Worm (Caenorhabditis elegans): ENCODE measurements around the gene F58F9.4.
A peak's percentile ranks its signal among the peaks of the same experiment; 100 is the strongest.

The F58F9.4 gene

ce11 chrIV:6258967-6259366 is 28.1 kb downstream of the F58F9.4 start:
- TF ChIP-seq nhr-48 (tag; optimal IDR thresholded peaks at IDR 0.05) (no peak), unc-62 (GFP tag; optimal IDR thresholded peaks at IDR 0.05 in 1 of 2) (peak in 1 of 2 experiments; percentile 90), unc-62 (tag; optimal IDR thresholded peaks at IDR 0.05) (no peak)

DNA sequence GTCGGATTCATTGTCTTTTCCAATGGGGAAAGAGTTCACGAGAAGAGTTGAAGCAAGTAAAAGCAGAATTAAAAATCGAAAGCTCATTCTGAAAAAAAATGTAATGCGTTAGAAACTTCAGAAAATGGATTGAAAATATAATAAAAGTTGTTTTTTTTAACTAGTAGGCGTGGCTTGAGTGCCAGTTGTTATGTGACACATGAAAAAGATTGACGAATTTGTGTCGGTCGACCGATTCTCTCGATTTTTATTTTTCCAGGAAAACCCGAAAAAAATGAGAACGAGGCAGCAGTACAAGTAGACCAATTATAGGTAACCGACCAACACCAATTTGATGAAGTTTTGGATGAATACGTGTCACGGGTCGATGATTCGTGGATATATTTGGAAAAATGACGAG is 28.9 kb downstream of the F58F9.4 start, which contains the start of gene nlp-16:
Gene nlp-16 (minus strand): TSS at position 101 of the 400 bp plus-strand sequence.
- no peak for TF ChIP-seq ceh-28 (tag; optimal IDR thresholded peaks at IDR 0.05)
- TF ChIP-seq ZK337.2 (GFP tag; IDR thresholded peaks at IDR 0.05): no peak

DNA sequence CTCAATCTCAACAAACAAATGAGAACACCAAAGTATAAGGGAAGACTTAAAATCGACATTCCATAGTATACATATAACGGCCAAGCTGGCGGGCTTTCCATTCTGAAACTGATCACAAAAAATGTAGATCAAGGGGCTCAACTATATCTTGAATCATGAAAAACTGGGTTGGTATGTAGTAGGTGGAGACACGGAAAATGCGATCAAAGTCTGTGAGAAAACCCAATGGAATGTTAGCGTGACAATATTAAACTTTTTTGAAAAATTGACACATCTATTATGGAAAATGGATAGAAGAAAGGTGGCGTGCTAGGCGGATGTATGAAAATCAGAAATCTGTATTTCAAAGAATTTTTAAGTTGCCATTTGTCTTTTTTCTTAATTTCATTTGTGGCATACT is 32.4 kb downstream of the F58F9.4 start, which contains the start of gene srv-28:
Gene srv-28 (minus strand): TSS at position 101 of the 400 bp plus-strand sequence.
- TF ChIP-seq aha-1 (tag) (peak; percentile 7), nhr-6 (tag; optimal IDR thresholded peaks at IDR 0.05) (no peak), Y105C5A.15 (GFP tag; IDR thresholded peaks at IDR 0.05) (no peak), nhr-42 (GFP tag; IDR thresholded peaks at IDR 0.05) (no peak), Y75B8A.6 (GFP tag; IDR thresholded peaks at IDR 0.05) (no peak), R02D3.7 (tag; optimal IDR thresholded peaks at IDR 0.05) (no peak), unc-62 (GFP tag; optimal IDR thresholded peaks at IDR 0.05 in 1 of 2) (peak in 1 of 2 experiments; percentile 33), unc-62 (tag; optimal IDR thresholded peaks at IDR 0.05) (no peak), attf-4 (tag; optimal IDR thresholded peaks at IDR 0.05) (no peak), madf-5 (GFP tag; IDR thresholded peaks at IDR 0.05) (no peak), mxl-3 (GFP tag; optimal IDR thresholded peaks at IDR 0.05) (no peak), sdz-12 (GFP tag; optimal IDR thresholded peaks at IDR 0.05) (no peak), zip-2 (tag; optimal IDR thresholded peaks at IDR 0.05) (no peak), pqm-1 (tag; optimal IDR thresholded peaks at IDR 0.05) (no peak), rbr-2 (tag; optimal IDR thresholded peaks at IDR 0.05) (no peak)

- TF ChIP-seq arid-1 (GFP tag; conservative IDR thresholded peaks at IDR 0.05): no peak
- TF ChIP-seq unc-130 (GFP tag; optimal IDR thresholded peaks at IDR 0.05): no peak
- TF ChIP-seq gei-8 (GFP tag; optimal IDR thresholded peaks at IDR 0.05): no peak
- TF ChIP-seq ceh-20 (GFP tag; IDR thresholded peaks at IDR 0.05): no peak
- no peak for TF ChIP-seq zfp-3 (GFP tag; conservative IDR thresholded peaks at IDR 0.05)
- no peak for TF ChIP-seq ZK337.2 (GFP tag; IDR thresholded peaks at IDR 0.05)
- no peak for TF ChIP-seq ctbp-1 (GFP tag; IDR thresholded peaks at IDR 0.05)
- TF ChIP-seq mxl-2 (GFP tag; conservative IDR thresholded peaks at IDR 0.05): no peak
- no peak for TF ChIP-seq F26F4.8 (GFP tag; conservative IDR thresholded peaks at IDR 0.05)
- no peak for TF ChIP-seq ceh-32 (tag; optimal IDR thresholded peaks at IDR 0.05; ENCODE audit: poor library complexity)
- no peak for TF ChIP-seq nhr-48 (tag; optimal IDR thresholded peaks at IDR 0.05)
- no peak for TF ChIP-seq daf-19 (GFP tag; conservative IDR thresholded peaks at IDR 0.05)
- TF ChIP-seq zag-1 (tag; optimal IDR thresholded peaks at IDR 0.05): no peak
- TF ChIP-seq Y75B8A.6 (GFP tag; IDR thresholded peaks at IDR 0.05): no peak
- TF ChIP-seq ceh-82 (tag; optimal IDR thresholded peaks at IDR 0.05): no peak
- TF ChIP-seq saeg-2 (GFP tag; IDR thresholded peaks at IDR 0.05): no peak
Measured at ce11 chrIV:6266499-6266898, 35.7 kb downstream of the F58F9.4 start, which contains the start of gene srv-29. Gene srv-29, minus strand, starts transcription at chrIV:6266599.

DNA sequence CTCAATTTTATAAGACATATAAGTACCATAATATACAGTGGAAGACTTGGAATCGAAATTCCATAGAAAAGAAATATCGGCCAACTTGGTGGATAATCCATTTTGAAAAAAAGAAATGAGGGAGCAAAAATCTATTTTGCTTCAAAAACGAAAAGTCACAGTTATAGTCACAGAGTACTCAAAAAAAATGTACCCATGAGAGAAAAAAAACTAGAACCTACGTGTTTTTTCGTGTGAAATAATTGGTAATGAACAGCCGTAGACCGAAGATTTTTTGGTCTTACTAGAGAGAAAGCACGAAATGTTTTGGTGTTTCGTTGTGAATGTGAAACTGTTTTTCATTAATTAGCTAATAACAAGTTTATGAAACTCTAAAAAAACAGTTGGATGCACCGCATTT is 38.5 kb downstream of the F58F9.4 start, which contains the start of gene srv-30:
Gene srv-30 (minus strand): TSS at position 101 of the 400 bp plus-strand sequence.
- no peak for TF ChIP-seq daf-8 (GFP tag; IDR thresholded peaks at IDR 0.05)
- peak in 1 of 2 experiments; percentile 42 for TF ChIP-seq unc-62 (GFP tag; optimal IDR thresholded peaks at IDR 0.05 in 1 of 2)
- TF ChIP-seq unc-62 (tag; optimal IDR thresholded peaks at IDR 0.05): no peak
- no peak for TF ChIP-seq sdz-12 (GFP tag; optimal IDR thresholded peaks at IDR 0.05)

DNA sequence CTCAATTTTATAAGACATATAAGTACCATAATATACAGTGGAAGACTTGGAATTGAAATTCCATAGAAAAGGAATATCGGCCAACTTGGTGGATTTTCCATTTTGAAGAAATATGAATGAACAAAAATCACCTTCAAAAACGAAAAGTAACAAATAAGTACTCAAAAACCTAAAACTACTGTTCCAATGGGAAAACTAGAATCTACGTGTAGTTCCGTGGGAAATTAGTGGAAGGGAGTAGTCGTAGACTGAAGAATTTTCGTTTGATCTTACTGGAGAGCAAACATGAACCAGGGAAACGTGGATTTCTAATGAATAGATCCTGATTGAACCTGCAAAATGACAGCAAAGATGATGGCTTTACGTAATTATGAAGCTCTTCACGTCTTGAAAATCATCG is 41.1 kb downstream of the F58F9.4 start, which contains the start of gene srv-31:
Gene srv-31 (minus strand): TSS at position 101 of the 400 bp plus-strand sequence.
- TF ChIP-seq set-16 (GFP tag; IDR thresholded peaks at IDR 0.05): no peak
- no peak for TF ChIP-seq mep-1 (tag; optimal IDR thresholded peaks at IDR 0.05)
- no peak for TF ChIP-seq rbr-2 (tag; optimal IDR thresholded peaks at IDR 0.05)
- TF ChIP-seq hlh-30 (tag; optimal IDR thresholded peaks at IDR 0.05; ENCODE audit: insufficient read depth): no peak
- TF ChIP-seq mxl-3 (GFP tag; optimal IDR thresholded peaks at IDR 0.05): no peak
- no peak for TF ChIP-seq hlh-11 (tag; optimal IDR thresholded peaks at IDR 0.05)
- TF ChIP-seq ceh-82 (tag; optimal IDR thresholded peaks at IDR 0.05): no peak
- TF ChIP-seq lin-13 (GFP tag; optimal IDR thresholded peaks at IDR 0.05): no peak
- TF ChIP-seq zip-2 (tag; optimal IDR thresholded peaks at IDR 0.05): no peak
- no peak for TF ChIP-seq daf-16 (GFP tag; optimal IDR thresholded peaks at IDR 0.05)
- no peak for TF ChIP-seq daf-16 (tag; optimal IDR thresholded peaks at IDR 0.05)

All from whole organism, L4 larva.